Worm (Caenorhabditis elegans): ENCODE data around the gene R144.6.

ce11 chrIII:5024393-5024964, 20.0 kb upstream of the R144.6 start, which contains the start of gene pcf-11:
- no peak for TF ChIP-seq ztf-11 (tag; optimal IDR thresholded peaks at IDR 0.05)
- TF ChIP-seq egl-27 (tag; optimal IDR thresholded peaks at IDR 0.05) = no peak

Data from whole organism, L4 larva.